Fruit fly (Drosophila melanogaster) whole organism, adult: Measurements from ENCODE around the gene CG15449.

Experiments used
- CG11617 ChIP-seq: fragments of 200-800 bp; sonication (Bioruptor generic); optimal IDR thresholded peaks from 2 replicates; lab custom pipeline; 2017; ENCODE audit warnings: mild to moderate bottlenecking, missing biosample characterization, missing genetic modification reagents, missing genetic modification characterization
- CG12768 ChIP-seq: fragments of 200-800 bp; sonication (Bioruptor generic); optimal IDR thresholded peaks from 2 replicates; lab custom pipeline; 2017; ENCODE audit warnings: missing biosample characterization, missing genetic modification characterization, mild to moderate bottlenecking, moderate library complexity, missing genetic modification reagents
- CG14711 ChIP-seq: fragments of 200-800 bp; sonication (Bioruptor generic); optimal IDR thresholded peaks from 2 replicates; lab custom pipeline; 2018; ENCODE audit warnings: missing biosample characterization, mild to moderate bottlenecking, missing genetic modification characterization, moderate library complexity
- CG1620 ChIP-seq: fragments of 200-800 bp; sonication (Bioruptor generic); optimal IDR thresholded peaks from 2 replicates; lab custom pipeline; 2016; ENCODE audit warnings: missing biosample characterization, missing genetic modification characterization
- CG33017 ChIP-seq: fragments of 200-800 bp; sonication (Bioruptor generic); optimal IDR thresholded peaks from 2 replicates; lab custom pipeline; 2018; ENCODE audit warnings: missing biosample characterization, mild to moderate bottlenecking, missing genetic modification characterization, moderate library complexity
- CG5204 ChIP-seq: fragments of 200-800 bp; sonication (Bioruptor generic); optimal IDR thresholded peaks from 2 replicates; lab custom pipeline; 2016; ENCODE audit warnings: missing biosample characterization, missing genetic modification characterization
- CG7045 ChIP-seq: fragments of 200-800 bp; sonication (Bioruptor generic); optimal IDR thresholded peaks from 2 replicates; lab custom pipeline; 2017; ENCODE audit warnings: missing biosample characterization, mild to moderate bottlenecking, missing genetic modification characterization
- CG7101 ChIP-seq: fragments of 200-800 bp; sonication (Bioruptor generic); optimal IDR thresholded peaks from 2 replicates; lab custom pipeline; 2018; ENCODE audit warnings: missing biosample characterization, mild to moderate bottlenecking, missing genetic modification characterization, moderate library complexity
- Clk ChIP-seq: fragments of 200-800 bp; sonication (Bioruptor generic); optimal IDR thresholded peaks from 2 replicates; lab custom pipeline; 2017; ENCODE audit warnings: missing biosample characterization, missing genetic modification characterization
- Crg-1 ChIP-seq: fragments of 200-800 bp; sonication (Bioruptor generic); optimal IDR thresholded peaks from 2 replicates; lab custom pipeline; 2016; ENCODE audit warnings: missing biosample characterization, missing genetic modification characterization
- Hr96 ChIP-seq: fragments of 200-800 bp; sonication (Bioruptor generic); optimal IDR thresholded peaks from 2 replicates; lab custom pipeline; 2016; ENCODE audit warnings: missing biosample characterization, missing genetic modification characterization
- Mnt ChIP-seq: fragments of 200-800 bp; sonication (Bioruptor generic); optimal IDR thresholded peaks from 2 replicates; lab custom pipeline; 2016; ENCODE audit warnings: missing biosample characterization, mild to moderate bottlenecking, missing genetic modification characterization
- bab1 ChIP-seq: fragments of 200-800 bp; sonication (Bioruptor generic); optimal IDR thresholded peaks from 3 replicates; lab custom pipeline; 2019; ENCODE audit warnings: missing biosample characterization, mild to moderate bottlenecking, missing genetic modification characterization, moderate library complexity
- cic ChIP-seq: fragments of 200-800 bp; sonication (Bioruptor generic); optimal IDR thresholded peaks from 2 replicates; lab custom pipeline; 2017; ENCODE audit warnings: missing biosample characterization, mild to moderate bottlenecking, missing genetic modification characterization, moderate library complexity
- cnc ChIP-seq, 2 experiments: fragments of >200 bp; optimal IDR thresholded peaks; 2 replicates each; lab custom pipeline; 2017
- kay ChIP-seq: fragments of 200-800 bp; sonication (Bioruptor generic); peaks from one replicate; lab custom pipeline; 2016; ENCODE audit warnings: missing biosample characterization, missing genetic modification characterization, borderline replicate concordance
- ovo ChIP-seq: fragments of 200-800 bp; sonication (Bioruptor generic); optimal IDR thresholded peaks from 2 replicates; lab custom pipeline; 2016; ENCODE audit warnings: missing biosample characterization, missing genetic modification characterization
- pad ChIP-seq: fragments of 200-800 bp; sonication (Bioruptor generic); optimal IDR thresholded peaks from 3 replicates; lab custom pipeline; 2017; ENCODE audit warnings: missing biosample characterization, missing genetic modification characterization, mild to moderate bottlenecking, moderate library complexity, missing genetic modification reagents
- tj ChIP-seq: fragments of 200-800 bp; sonication (Bioruptor generic); optimal IDR thresholded peaks from 3 replicates; lab custom pipeline; 2017; ENCODE audit warnings: missing biosample characterization, mild to moderate bottlenecking, missing genetic modification characterization, moderate library complexity
- toe ChIP-seq: fragments of 200-800 bp; sonication (Bioruptor generic); optimal IDR thresholded peaks from 2 replicates; lab custom pipeline; 2016; ENCODE audit warnings: missing biosample characterization, missing genetic modification characterization

CG15449 gene

DNA sequence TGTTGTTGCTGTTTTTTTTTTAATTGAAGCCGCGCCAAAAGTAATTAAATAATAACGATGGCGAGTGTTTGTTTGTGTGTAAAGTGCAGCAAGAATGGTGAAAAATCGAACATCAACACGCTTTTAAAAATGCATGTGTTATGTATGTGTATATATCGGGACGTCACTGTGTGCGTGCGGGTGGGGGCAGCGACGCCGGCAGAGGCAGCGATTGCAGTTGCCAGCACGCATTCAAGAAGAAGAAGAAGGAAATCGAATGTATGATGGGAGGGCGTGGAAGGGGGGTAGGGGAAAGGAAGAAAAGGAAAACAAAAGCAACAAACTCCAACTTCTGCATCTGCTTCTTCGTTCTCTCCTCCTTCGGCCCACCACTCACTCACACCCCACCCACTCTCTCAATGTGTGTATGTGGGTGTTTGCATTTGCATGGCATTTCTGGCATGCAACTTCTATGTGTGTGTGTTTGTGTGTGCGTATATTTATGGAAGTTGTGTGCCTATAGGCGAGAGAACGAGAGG lies 14.6 kb upstream of the CG15449 start:
- TF ChIP-seq pad (GFP tag; lab: Kevin White, UChicago), result peak; percentile 0
- peak; percentile 2 for TF ChIP-seq tj (GFP tag; lab: Kevin White, UChicago)
- TF ChIP-seq CG14711 (tag; lab: Kevin White, UChicago), result no peak

DNA sequence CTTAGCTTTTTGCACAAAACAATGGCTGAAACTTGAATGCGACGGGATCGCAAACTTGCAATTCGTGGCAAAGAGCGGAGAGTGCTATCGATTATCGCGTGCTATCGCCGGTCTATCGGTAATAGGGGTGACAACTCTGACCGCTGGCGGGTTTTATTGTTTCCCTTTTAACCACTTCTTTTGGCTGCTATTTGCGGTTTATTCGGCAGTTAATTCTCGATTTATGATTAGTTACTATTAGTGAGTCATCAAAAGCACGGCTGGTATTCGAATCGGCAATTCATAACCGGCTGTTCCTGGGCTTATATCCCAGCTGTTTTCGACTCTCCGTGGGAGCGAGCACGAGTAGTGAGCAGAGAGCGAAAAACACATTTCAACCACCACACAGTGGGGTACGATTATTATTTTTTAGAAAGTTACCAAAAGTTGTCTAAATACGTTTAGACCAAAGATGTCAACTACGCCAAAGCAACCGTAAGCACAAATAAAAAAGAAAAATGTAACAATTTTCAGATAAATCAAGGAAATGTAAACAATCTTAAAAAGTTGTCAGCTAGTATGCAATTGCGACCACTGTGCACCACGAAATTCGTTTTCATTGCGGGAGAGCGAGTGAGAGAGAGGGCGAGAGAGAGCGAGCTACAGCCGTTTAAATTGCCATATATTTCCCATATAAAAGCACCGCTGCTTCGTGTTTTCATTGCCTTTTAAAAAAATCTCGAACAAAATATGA lies 13.6 kb upstream of the CG15449 start, which contains the start of the genes Stt3A and bves:
Stt3A (minus strand) TSS at position 89 of the 733 bp plus-strand sequence.
bves (plus strand) TSS at position 115 of the 733 bp plus-strand sequence.
- TF ChIP-seq CG14711 (tag; lab: Kevin White, UChicago) (peak; percentile 95), Hr96 (GFP tag; lab: Kevin White, UChicago) (peak; percentile 98), kay (GFP tag; lab: Kevin White, UChicago) (peak; percentile 83), tj (GFP tag; lab: Kevin White, UChicago) (peak; percentile 84), cnc (optimal IDR thresholded peaks at IDR 0.05; lab: Kevin White, UChicago) (no peak), toe (GFP tag; lab: Kevin White, UChicago) (peak; percentile 81), CG12768 (GFP tag; lab: Kevin White, UChicago) (peak; percentile 94), Mnt (GFP tag; lab: Kevin White, UChicago) (peak; percentile 96), CG7101 (tag; lab: Kevin White, UChicago) (peak; percentile 98), CG5204 (GFP tag; lab: Kevin White, UChicago) (peak; percentile 92), CG11617 (GFP tag; lab: Kevin White, UChicago) (peak; percentile 98), ovo (GFP tag; lab: Kevin White, UChicago) (peak; percentile 83), CG7045 (peak; percentile 89), pad (GFP tag; lab: Kevin White, UChicago) (peak; percentile 84), Crg-1 (peak; percentile 95), cic (GFP tag; lab: Kevin White, UChicago) (peak; percentile 75), bab1 (peak; percentile 99), CG1620 (peak; percentile 95), Clk (peak; percentile 79), CG33017 (peak; percentile 96)

dm6 chrX:21053099-21053715 lies 12.8 kb upstream of the CG15449 start:
- peak; percentile 94 for TF ChIP-seq Hr96 (GFP tag; lab: Kevin White, UChicago)
- TF ChIP-seq kay (GFP tag; lab: Kevin White, UChicago), result no peak
- peak; percentile 89 for TF ChIP-seq CG7101 (tag; lab: Kevin White, UChicago)
- no peak for TF ChIP-seq cnc (optimal IDR thresholded peaks at IDR 0.05; lab: Kevin White, UChicago)
- TF ChIP-seq tj (GFP tag; lab: Kevin White, UChicago), result peak; percentile 60
- peak; percentile 88 for TF ChIP-seq CG1620
- peak; percentile 90 for TF ChIP-seq CG11617 (GFP tag; lab: Kevin White, UChicago)
- peak; percentile 68 for TF ChIP-seq toe (GFP tag; lab: Kevin White, UChicago)
- no peak for TF ChIP-seq cic (GFP tag; lab: Kevin White, UChicago)
- TF ChIP-seq CG12768 (GFP tag; lab: Kevin White, UChicago), result peak; percentile 62
- peak; percentile 78 for TF ChIP-seq pad (GFP tag; lab: Kevin White, UChicago)
- TF ChIP-seq CG7045, result peak; percentile 18
- peak; percentile 56 for TF ChIP-seq CG5204 (GFP tag; lab: Kevin White, UChicago)
- TF ChIP-seq ovo (GFP tag; lab: Kevin White, UChicago), result peak; percentile 85
- peak; percentile 79 for TF ChIP-seq Crg-1
- peak; percentile 75 for TF ChIP-seq CG14711 (tag; lab: Kevin White, UChicago)
- TF ChIP-seq CG33017, result peak; percentile 44
- TF ChIP-seq Mnt (GFP tag; lab: Kevin White, UChicago), result peak; percentile 87
- no peak for TF ChIP-seq Clk
- peak; percentile 87 for TF ChIP-seq bab1

DNA sequence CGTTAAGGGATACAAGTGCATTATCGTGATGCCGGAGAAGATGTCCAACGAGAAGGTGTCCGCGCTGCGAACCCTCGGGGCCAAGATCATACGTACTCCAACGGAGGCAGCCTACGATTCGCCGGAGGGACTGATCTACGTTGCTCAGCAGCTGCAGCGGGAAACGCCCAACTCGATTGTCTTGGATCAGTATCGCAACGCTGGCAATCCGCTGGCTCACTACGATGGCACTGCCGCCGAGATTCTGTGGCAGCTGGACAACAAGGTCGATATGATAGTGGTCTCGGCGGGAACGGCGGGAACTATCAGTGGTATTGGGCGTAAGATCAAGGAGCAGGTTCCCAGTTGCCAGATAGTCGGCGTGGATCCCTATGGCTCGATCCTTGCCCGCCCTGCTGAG lies 7.3 kb upstream of the CG15449 start:
- TF ChIP-seq CG11617 (GFP tag; lab: Kevin White, UChicago) (no peak), ovo (GFP tag; lab: Kevin White, UChicago) (no peak), CG5204 (GFP tag; lab: Kevin White, UChicago) (no peak), cic (GFP tag; lab: Kevin White, UChicago) (no peak)

dm6 chrX:21046141-21046540 lies 5.7 kb upstream of the CG15449 start:
- no peak for TF ChIP-seq bab1
- no peak for TF ChIP-seq CG11617 (GFP tag; lab: Kevin White, UChicago)
- TF ChIP-seq Mnt (GFP tag; lab: Kevin White, UChicago), result no peak
- no peak for TF ChIP-seq pad (GFP tag; lab: Kevin White, UChicago)
- TF ChIP-seq CG5204 (GFP tag; lab: Kevin White, UChicago), result no peak
- no peak for TF ChIP-seq CG12768 (GFP tag; lab: Kevin White, UChicago)
- no peak for TF ChIP-seq toe (GFP tag; lab: Kevin White, UChicago)
- TF ChIP-seq CG7101 (tag; lab: Kevin White, UChicago), result no peak
- TF ChIP-seq tj (GFP tag; lab: Kevin White, UChicago), result no peak
- TF ChIP-seq CG33017, result no peak
- no peak for TF ChIP-seq CG7045
- no peak for TF ChIP-seq CG1620
- no peak for TF ChIP-seq cnc (optimal IDR thresholded peaks at IDR 0.05; lab: Kevin White, UChicago)
- TF ChIP-seq Hr96 (GFP tag; lab: Kevin White, UChicago), result no peak
- no peak for TF ChIP-seq cic (GFP tag; lab: Kevin White, UChicago)
- no peak for TF ChIP-seq ovo (GFP tag; lab: Kevin White, UChicago)
- no peak for TF ChIP-seq Clk
- TF ChIP-seq CG14711 (tag; lab: Kevin White, UChicago), result no peak
- no peak for TF ChIP-seq Crg-1
- TF ChIP-seq kay (GFP tag; lab: Kevin White, UChicago), result no peak
